Worm (Caenorhabditis elegans): ENCODE results near the gene acdh-12.

The acdh-12 gene

DNA sequence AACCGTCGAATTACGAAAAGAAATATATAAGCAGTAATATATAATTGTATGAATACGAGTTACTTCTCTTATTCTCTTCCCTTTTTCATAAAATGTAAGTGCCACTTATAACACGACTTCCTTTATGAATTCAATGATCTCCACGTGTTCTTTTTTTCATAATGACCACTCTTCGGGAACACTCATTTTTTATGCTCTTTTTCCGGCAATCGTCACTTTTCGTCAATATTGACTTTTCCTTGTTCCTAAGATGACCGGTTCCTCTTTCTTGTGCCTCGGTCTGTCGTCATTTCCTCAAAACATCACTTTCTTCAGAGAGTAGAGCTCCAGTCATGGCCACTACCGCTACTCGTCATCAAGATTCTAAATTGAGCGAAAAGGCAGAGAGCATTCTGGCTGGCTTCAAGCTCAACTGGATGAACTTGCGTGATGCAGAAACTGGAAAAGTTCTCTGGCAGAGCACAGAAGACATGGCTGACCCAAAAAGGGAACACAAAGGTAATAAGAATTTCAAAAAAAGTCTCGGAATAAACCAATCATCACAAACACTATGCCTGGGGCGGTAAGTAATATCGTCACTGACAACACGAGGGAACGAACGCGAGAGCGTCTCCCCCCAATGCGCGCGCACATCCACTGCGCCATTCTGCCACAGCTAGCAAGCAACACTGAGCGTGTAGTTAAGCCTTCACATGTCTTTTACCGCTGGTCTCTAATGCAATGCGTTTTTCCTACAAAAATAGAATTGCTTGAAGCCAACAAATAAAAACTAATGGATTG is 11.8 kb downstream of the acdh-12 start, which contains the start of gene pdl-1:
pdl-1 (plus strand) TSS at position 309 of the 780 bp plus-strand sequence.
- TF ChIP-seq dao-5 (tag; optimal IDR thresholded peaks at IDR 0.05) (peak; percentile 94), W03F9.2 (tag; optimal IDR thresholded peaks at IDR 0.05) (peak; percentile 51), him-1 (tag; optimal IDR thresholded peaks at IDR 0.05) (peak; percentile 80)

DNA sequence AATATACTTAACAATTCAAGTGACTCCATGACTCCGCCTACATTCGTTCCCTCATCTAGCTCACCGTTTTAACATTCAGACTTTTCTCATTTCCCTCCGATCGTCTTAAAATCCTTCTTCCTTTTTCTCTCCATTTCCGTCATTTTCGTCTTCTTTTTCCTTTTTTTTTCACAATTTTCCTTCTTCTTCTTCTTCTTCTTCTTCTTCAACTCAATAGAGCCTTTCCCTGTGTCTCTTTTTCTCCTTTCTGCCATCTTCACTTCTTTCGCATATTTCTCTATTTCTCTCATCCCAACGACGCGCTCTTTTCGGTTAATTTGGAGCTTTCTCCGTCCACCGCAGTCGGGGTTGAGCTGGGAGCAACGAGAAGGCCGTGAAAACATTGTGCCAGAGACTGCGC is 12.8 kb downstream of the acdh-12 start:
- TF ChIP-seq him-1 (tag; optimal IDR thresholded peaks at IDR 0.05) (no peak), W03F9.2 (tag; optimal IDR thresholded peaks at IDR 0.05) (no peak), dao-5 (tag; optimal IDR thresholded peaks at IDR 0.05) (no peak)

DNA sequence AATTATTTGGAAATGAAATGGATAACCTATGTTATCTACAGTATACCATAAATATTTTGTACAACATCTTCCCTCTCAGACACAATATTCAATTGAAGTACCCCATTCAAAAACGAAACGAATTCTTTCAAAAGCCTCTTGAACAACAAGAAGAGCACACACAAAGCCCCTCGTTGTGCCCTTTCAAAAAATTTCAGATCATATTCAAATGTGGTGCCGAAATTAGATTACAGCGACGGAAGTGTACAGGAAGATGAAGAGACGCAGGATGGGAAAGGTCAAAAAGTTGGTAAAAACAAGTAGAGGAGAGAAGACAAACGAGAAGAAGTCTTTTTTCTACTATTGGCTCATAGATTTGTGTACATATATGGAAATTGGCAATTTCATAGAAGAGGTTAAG is 19.3 kb downstream of the acdh-12 start:
- TF ChIP-seq dao-5 (tag; optimal IDR thresholded peaks at IDR 0.05) (no peak), him-1 (tag; optimal IDR thresholded peaks at IDR 0.05) (no peak), W03F9.2 (tag; optimal IDR thresholded peaks at IDR 0.05) (no peak)

DNA sequence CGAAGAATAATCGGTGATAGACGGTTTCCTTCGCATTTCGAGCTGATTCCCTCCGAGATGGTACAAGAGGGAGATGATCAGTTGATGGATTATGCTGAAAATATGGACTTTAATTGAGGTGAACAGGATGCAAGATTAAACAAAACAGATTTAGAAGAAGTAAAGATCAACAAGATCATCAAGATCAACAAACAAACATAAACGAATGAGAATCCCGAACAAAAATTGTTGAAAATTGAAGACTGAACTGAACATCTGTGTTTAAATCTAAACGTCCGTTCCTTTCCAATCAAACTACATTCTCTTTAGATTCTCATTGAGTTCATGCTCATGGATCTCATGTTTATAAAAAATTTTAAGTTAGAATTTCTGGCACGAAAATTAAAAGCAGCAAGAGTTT is 20.6 kb downstream of the acdh-12 start, which contains the start of gene glc-4:
glc-4 (minus strand) TSS at position 101 of the 400 bp plus-strand sequence.
- no peak for TF ChIP-seq him-1 (tag; optimal IDR thresholded peaks at IDR 0.05)
- no peak for TF ChIP-seq dao-5 (tag; optimal IDR thresholded peaks at IDR 0.05)
- no peak for TF ChIP-seq W03F9.2 (tag; optimal IDR thresholded peaks at IDR 0.05)

DNA sequence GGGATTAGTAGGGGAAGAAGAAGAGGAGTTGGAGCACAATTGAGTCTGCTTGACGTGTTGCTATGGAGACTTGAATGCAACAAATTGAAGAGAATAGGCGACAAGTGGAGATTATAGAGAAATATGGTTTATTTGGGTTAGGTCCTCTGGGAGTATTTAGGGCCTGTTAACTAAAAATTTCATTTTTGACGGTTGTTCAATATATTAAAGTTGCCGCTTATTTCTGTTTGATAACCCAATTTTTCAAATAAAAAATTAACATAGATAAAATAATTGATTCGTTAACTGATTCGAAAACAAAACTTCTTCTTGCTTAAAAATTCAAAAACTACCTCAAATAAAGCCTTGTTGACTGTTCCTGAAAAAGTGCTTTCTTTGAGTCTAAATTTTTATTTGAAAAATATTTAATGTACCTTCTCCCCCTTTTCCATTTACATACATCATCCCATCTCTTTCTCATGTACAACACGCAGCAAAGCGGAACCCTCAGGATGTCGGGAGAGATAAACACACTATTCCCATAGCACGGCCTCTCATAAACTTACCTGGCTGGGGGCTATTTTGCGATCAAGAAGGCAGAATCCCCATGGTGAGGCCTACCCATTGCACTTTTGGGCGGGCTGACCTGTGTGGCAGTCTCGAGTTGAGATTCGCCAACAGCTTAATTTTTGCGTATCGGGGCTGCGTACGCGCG is 24.0 kb downstream of the acdh-12 start, which contains the start of gene dyf-13:
dyf-13 (minus strand) TSS at position 51 of the 694 bp plus-strand sequence.
- TF ChIP-seq him-1 (tag; optimal IDR thresholded peaks at IDR 0.05) (no peak), W03F9.2 (tag; optimal IDR thresholded peaks at IDR 0.05) (no peak), dao-5 (tag; optimal IDR thresholded peaks at IDR 0.05) (no peak)

DNA sequence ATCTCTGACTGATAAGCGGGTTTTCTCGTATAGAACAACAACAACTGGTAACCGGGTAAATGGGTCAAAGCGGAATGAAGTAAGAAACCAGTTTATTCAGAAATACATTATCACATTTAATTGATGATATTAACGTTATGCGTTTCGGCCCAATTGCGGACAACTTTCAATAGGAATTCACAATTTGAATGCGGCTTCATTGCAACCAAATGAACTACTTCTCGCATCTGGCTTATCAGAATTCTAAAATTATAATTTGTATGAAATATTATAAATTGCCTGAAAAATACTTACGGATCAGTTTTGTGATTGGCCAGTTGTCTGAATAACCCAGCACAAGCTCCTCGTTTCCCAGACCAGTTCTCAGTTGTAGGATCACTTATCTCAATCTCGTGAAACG is 26.7 kb downstream of the acdh-12 start, which contains the start of gene col-36:
col-36 (minus strand) TSS at position 101 of the 400 bp plus-strand sequence.
- TF ChIP-seq dao-5 (tag; optimal IDR thresholded peaks at IDR 0.05): no peak

DNA sequence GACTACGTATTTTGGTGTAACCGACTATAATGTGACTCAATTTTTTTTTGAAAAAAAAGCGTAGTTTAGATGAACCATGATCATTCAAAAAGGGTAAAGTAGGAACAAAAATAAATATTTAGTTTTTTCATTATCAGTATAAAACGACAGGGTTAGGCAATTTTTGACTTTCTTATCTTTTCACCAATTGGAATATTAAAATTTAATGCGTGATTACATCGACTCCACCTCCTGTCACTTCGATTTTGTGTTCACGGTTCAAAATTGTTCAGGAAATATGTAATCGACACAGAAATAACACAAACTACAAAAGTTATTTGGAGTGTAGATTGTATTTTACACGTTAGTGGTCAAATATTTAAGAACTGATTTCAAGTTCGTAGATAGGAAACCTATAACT is 28.7 kb downstream of the acdh-12 start:
- TF ChIP-seq dao-5 (tag; optimal IDR thresholded peaks at IDR 0.05) (no peak), W03F9.2 (tag; optimal IDR thresholded peaks at IDR 0.05) (no peak), him-1 (tag; optimal IDR thresholded peaks at IDR 0.05) (no peak)

DNA sequence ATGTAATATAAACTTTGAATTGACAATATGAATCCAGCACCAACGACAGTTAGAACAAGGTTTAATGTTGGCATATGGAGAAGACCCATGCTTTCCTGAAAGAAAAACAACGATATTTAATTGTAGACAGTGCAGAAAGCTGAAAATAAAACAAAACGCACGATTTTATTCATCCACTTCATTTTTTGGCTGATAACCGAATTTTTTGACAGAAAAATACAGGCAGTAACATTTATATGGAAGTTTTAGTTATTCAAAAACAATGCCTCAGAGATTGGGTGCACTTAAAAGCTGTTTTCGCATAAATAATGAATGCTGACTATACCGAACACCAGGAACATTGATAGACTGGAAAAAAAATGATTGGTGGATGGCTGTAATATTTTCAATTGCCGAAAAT is 29.7 kb downstream of the acdh-12 start, which contains the start of gene mfsd-13.2:
mfsd-13.2 (minus strand) TSS at position 101 of the 400 bp plus-strand sequence.
- TF ChIP-seq dao-5 (tag; optimal IDR thresholded peaks at IDR 0.05): no peak
- no peak for TF ChIP-seq W03F9.2 (tag; optimal IDR thresholded peaks at IDR 0.05)

DNA sequence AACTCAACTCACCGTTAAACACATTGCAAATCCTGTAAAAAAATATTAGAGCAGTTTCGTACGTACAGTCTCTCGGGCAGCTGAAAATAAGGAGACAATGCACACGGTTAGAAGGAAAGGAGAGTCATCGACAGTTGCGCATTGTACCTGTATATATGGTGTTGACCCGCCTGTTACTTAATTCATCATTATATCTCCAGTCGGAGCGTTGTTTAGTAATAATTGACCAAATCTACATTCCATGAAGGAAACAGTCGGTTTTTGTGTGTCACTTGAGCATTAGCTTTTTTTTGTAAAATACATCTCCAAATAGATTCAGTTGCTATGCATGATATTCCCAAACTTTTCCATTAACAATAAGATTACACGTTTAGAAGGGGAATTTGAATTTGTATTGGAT is 33.9 kb downstream of the acdh-12 start, which contains the start of gene C27H5.12:
C27H5.12 (minus strand) TSS at position 101 of the 400 bp plus-strand sequence.
- TF ChIP-seq W03F9.2 (tag; optimal IDR thresholded peaks at IDR 0.05) (no peak), dao-5 (tag; optimal IDR thresholded peaks at IDR 0.05) (no peak), him-1 (tag; optimal IDR thresholded peaks at IDR 0.05) (no peak)

DNA sequence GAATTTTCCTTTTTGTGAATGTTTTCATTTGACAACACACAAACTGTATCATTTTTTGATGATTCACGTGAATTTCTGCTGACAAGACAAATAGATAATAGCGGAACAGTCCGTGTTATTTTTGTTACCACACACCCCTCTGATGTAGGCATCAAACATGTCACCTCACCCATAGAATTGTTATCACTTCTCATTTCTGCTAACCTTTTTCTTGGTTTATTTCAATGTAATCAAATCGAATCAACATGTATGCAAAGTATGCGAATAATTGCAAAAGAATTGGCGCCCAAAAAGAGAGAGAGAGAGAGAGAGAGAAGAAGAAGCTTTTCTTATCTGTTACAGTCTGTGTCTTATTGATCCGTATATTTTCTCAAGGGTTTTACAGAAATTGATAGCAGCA is 38.0 kb downstream of the acdh-12 start:
- TF ChIP-seq dao-5 (tag; optimal IDR thresholded peaks at IDR 0.05): no peak
- TF ChIP-seq W03F9.2 (tag; optimal IDR thresholded peaks at IDR 0.05): no peak
- TF ChIP-seq him-1 (tag; optimal IDR thresholded peaks at IDR 0.05): no peak

DNA sequence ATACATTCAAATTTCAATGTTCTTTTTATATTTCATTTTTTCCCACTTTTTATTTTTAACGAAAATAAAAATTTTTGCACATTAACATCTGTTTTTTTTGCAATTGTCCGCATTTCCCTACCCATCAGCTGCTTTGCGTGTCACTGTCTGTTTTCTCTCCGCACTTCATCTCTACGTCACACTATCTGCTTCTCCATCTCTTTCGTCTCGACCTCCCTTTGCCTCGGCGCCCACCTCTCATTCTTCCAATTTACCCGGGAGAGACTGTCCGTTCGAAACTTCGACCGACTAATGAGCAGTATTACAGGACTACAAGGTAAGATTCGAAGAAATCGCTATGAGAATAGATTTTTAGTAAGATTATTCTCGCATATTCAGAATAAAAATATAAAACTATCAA is 40.0 kb downstream of the acdh-12 start, which contains the start of gene C27H5.2:
C27H5.2 (plus strand) TSS at position 190 of the 400 bp plus-strand sequence.
- no peak for TF ChIP-seq W03F9.2 (tag; optimal IDR thresholded peaks at IDR 0.05)
- no peak for TF ChIP-seq dao-5 (tag; optimal IDR thresholded peaks at IDR 0.05)
- no peak for TF ChIP-seq him-1 (tag; optimal IDR thresholded peaks at IDR 0.05)

DNA sequence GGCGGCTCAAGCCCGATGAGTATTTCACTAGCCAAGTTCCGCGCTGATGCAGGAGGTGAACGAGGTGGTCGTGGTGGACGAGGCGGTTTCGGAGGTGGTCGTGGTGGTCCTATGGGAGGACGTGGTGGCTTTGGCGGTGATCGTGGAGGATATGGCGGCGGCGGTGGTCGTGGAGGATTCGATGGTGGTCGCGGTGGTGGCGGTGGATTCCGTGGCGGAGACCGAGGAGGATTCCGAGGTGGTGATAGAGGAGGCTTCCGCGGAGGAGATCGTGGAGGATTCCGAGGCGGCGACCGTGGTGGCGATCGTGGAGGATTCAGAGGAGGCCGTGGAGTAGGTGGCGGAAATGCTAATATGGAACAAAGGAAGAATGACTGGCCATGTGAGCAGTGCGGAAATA is 40.7 kb downstream of the acdh-12 start:
- TF ChIP-seq him-1 (tag; optimal IDR thresholded peaks at IDR 0.05) (no peak), W03F9.2 (tag; optimal IDR thresholded peaks at IDR 0.05) (no peak), dao-5 (tag; optimal IDR thresholded peaks at IDR 0.05) (no peak)

DNA sequence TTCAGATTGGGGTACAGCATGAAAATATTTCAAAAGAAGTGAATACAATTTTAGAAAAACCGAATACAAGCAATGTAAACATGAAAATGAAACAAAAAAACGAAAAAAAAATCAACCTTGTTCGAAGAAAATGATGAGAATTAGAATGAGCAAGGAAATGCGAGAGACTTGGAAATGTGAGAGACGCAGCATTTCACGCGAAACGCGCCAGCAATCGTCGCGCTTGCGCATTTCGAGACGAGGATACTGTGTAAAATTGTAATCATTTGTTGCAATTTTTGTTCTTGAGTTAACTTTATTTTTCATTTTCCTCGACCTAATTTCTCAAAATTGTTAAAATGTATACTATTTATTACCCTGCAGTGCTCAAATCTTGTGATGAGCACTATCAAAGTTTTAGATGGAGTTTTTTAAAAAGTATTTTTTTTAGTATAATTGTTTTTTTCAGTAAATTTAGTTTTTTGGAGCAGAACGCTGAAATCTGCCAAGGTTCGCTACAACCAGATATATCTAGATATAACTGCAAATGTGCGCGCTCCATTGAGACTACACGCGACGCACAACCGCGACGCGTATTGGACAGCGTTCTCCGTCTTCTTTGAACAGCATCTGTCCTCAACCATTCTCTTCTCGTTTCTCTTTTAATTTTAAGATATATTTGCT is 43.3 kb downstream of the acdh-12 start, which contains the start of gene fust-1:
fust-1 (plus strand) TSS at position 613 of the 663 bp plus-strand sequence.
- TF ChIP-seq him-1 (tag; optimal IDR thresholded peaks at IDR 0.05): peak; percentile 86
- TF ChIP-seq dao-5 (tag; optimal IDR thresholded peaks at IDR 0.05): no peak
- peak; percentile 97 for TF ChIP-seq W03F9.2 (tag; optimal IDR thresholded peaks at IDR 0.05)
